Worm (Caenorhabditis elegans) whole organism, midembryonic: ENCODE results near the gene fbxb-118.

Experiments
- T22C8.4 ChIP-seq: fragments of 200-800 bp; sonication (Bioruptor generic); IDR thresholded peaks from 2 replicates; pipeline ENCODE4 v1.3.6; 2022; ENCODE audit warnings: missing genetic modification characterization, missing compliant biosample characterization
- cog-1 ChIP-seq: sonication (generic microtip); optimal IDR thresholded peaks from 2 replicates; lab custom pipeline; 2016; ENCODE audit warnings: missing genetic modification characterization, missing compliant biosample characterization

ce11 chrII:4071075-4071474 lies 7.2 kb upstream of the fbxb-118 start:
- TF ChIP-seq cog-1 (tag; lab: Kevin White, UChicago), result no peak
- no peak for TF ChIP-seq T22C8.4 (GFP tag; lab: Robert Waterston, UW)
